Fruit fly (Drosophila melanogaster): ENCODE results near the gene CG13033.

Gene CG13033

DNA sequence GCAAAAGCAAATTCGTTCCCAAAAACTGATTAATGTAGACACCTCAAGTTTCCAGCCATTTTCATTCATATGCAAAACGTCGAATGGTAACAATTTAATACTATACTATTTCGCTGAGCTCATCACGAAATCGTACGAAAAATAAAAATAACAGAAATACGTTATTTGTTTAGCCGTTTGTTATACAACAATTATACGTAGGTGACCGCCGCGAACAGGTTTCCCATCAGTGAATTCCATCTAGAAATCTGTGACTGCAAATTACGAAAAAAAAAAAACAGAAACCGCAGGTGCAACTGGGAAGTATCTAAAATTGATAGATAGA lies 26.3 kb upstream of the CG13033 start:
- no peak for TF ChIP-seq N (GFP tag; optimal IDR thresholded peaks at IDR 0.05)
- TF ChIP-seq CrebA (GFP tag; optimal IDR thresholded peaks at IDR 0.05; ENCODE audit: borderline replicate concordance) = no peak
- no peak for TF ChIP-seq h (GFP tag; optimal IDR thresholded peaks at IDR 0.05)
- no peak for TF ChIP-seq Dfd (GFP tag; optimal IDR thresholded peaks at IDR 0.05)
- TF ChIP-seq pan (optimal IDR thresholded peaks at IDR 0.05) = no peak
- no peak for TF ChIP-seq rgr (GFP tag; optimal IDR thresholded peaks at IDR 0.05)
- TF ChIP-seq Abd-B (GFP tag; optimal IDR thresholded peaks at IDR 0.05) = no peak
- no peak for TF ChIP-seq Dif (GFP tag; optimal IDR thresholded peaks at IDR 0.05; ENCODE audit: partially characterized antibody)
- TF ChIP-seq sage (GFP tag; optimal IDR thresholded peaks at IDR 0.05) = no peak
- no peak for TF ChIP-seq HLH106 (tag; optimal IDR thresholded peaks at IDR 0.05)
- no peak for TF ChIP-seq psq (GFP tag; optimal IDR thresholded peaks at IDR 0.05)
- TF ChIP-seq tai (GFP tag; optimal IDR thresholded peaks at IDR 0.05) = no peak
- no peak for TF ChIP-seq Hr78 (GFP tag; optimal IDR thresholded peaks at IDR 0.05)
- no peak for TF ChIP-seq usp (GFP tag; optimal IDR thresholded peaks at IDR 0.05)
- no peak for TF ChIP-seq woc (GFP tag; optimal IDR thresholded peaks at IDR 0.05)
- no peak for TF ChIP-seq Jra (GFP tag; optimal IDR thresholded peaks at IDR 0.05)
- no peak for TF ChIP-seq Rel (GFP tag; optimal IDR thresholded peaks at IDR 0.05)
- TF ChIP-seq Rel (tag; optimal IDR thresholded peaks at IDR 0.05) = no peak

DNA sequence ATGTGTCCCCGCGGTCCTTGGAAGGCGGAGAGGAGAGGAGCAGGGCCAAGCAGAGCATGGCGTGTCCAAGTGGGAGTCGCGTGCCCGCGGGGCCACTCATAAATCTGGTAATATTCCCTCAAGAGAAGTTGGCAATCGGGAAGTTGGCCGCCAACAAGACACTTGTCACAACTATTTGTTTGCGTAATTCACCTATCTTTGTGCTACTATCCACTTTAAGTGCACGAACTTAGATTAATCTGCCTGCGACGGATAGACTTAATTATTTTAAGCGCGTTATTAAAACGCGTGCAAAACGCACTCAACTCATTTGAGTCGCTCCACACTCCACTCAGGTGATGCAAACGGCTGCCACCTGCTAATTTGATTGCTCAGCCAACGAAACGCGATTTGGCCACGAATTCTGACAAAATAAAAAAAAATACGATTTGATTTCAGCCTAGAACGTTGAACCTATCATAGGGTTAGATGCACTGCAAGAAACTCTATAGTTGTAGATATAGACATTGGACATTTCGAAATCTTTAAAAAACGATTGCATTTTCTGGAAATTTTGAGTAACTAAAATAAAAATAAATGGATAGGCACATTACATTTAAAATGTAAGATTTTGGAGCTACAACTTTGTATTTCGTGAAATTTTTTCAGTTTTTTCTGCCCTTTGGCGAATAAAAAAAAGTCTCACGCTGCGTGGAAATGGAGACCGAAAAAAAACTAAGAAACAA lies 25.7 kb upstream of the CG13033 start:
- TF ChIP-seq ey (GFP tag; optimal IDR thresholded peaks at IDR 0.05) = no peak
- no peak for TF ChIP-seq br (GFP tag; optimal IDR thresholded peaks at IDR 0.05)
- TF ChIP-seq CG9705 (GFP tag; optimal IDR thresholded peaks at IDR 0.05) = no peak
- no peak for TF ChIP-seq dmrt93B (GFP tag; optimal IDR thresholded peaks at IDR 0.05)
- no peak for TF ChIP-seq Rel (GFP tag; optimal IDR thresholded peaks at IDR 0.05)
- TF ChIP-seq Rel (tag; optimal IDR thresholded peaks at IDR 0.05) = no peak
- no peak for TF ChIP-seq Dif (GFP tag; optimal IDR thresholded peaks at IDR 0.05; ENCODE audit: partially characterized antibody)
- TF ChIP-seq Sp1 (GFP tag; optimal IDR thresholded peaks at IDR 0.05) = no peak
- TF ChIP-seq rgr (GFP tag; optimal IDR thresholded peaks at IDR 0.05) = no peak
- no peak for TF ChIP-seq sv (GFP tag; optimal IDR thresholded peaks at IDR 0.05)
- TF ChIP-seq Myc (optimal IDR thresholded peaks at IDR 0.05) = no peak

DNA sequence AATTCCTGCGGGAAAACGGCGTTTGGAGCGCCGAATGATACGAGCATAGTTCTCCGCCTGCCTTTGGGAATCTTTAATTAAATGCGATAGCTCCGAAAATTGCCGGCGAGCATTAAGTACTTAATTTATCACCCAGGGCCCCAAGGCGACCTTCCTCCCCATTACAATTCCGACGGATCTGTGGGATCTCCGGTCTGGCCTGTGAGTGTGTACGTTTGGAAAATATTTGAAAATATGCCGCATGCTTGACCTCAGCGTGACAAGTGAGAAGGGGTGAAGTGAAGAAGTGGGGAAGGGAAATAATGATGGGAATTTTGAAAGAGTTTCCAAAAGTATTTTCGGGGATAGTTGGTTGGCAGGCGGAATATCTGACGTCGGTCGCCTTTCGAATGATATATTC lies 24.0 kb upstream of the CG13033 start:
- TF ChIP-seq Hnf4 (GFP tag; optimal IDR thresholded peaks at IDR 0.05) (no peak), Mio (GFP tag; optimal IDR thresholded peaks at IDR 0.05) (no peak), dl (GFP tag; optimal IDR thresholded peaks at IDR 0.05; ENCODE audit: insufficient read depth in 1 of 2, partially characterized antibody in 2 of 2) (no peak), Hr83 (GFP tag; optimal IDR thresholded peaks at IDR 0.05; ENCODE audit: poor library complexity, severe bottlenecking) (no peak), Abd-B (GFP tag; optimal IDR thresholded peaks at IDR 0.05) (no peak), Dfd (GFP tag; optimal IDR thresholded peaks at IDR 0.05) (no peak)

DNA sequence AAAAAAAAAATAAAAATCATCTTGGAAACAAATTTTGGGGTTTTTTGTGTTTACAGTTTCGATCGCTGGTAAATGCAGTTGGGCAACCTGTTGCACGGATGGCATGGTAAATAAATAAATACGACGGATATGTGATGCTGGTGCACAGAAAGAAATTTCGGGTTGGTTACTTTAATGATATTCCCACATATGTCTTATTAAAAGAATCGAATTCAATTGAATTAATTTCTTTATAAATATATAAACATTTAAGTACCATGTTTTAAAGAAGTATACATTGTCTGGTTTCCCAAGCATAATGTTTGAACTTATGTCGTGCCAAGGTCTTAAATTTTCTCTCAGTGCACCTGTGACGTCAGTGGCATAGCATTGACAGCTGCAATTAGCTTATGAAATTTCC lies 22.1 kb upstream of the CG13033 start:
- TF ChIP-seq sv (GFP tag; optimal IDR thresholded peaks at IDR 0.05) (peak; percentile 14), dsf (GFP tag; optimal IDR thresholded peaks at IDR 0.05; ENCODE audit: borderline replicate concordance) (no peak)

DNA sequence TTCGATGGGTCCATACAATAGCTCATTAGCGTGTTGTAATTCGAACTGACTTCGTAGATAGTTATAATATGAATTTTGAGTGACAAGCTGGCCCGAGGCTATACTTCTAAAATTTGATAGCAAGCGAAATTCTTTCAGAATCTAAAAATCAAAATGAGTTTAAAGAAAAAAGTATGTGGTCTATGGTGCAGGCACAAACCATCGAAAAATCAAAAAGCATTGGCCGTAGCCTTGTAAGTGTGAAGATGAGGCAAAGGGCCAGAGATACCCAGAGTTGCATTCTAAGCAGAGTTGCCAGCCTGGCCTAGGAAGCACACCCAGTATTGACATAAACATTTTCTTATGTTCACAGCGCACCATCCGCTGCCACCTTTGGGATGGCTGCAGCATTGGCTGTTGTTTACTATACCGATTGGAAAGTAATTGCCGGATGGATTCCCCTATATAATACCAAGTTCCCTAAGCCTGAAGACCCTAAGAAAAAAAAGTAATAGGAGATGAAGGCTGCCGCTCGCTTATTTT lies 21.3 kb upstream of the CG13033 start, which contains the start of gene UQCR-6.4L:
Gene UQCR-6.4L (plus strand): TSS at position 51 of the 522 bp plus-strand sequence.
- TF ChIP-seq Myc (optimal IDR thresholded peaks at IDR 0.05) (no peak), OdsH (GFP tag; optimal IDR thresholded peaks at IDR 0.05) (no peak), CG32264 (GFP tag; optimal IDR thresholded peaks at IDR 0.05) (no peak), h (GFP tag; optimal IDR thresholded peaks at IDR 0.05) (no peak), lola (GFP tag; optimal IDR thresholded peaks at IDR 0.05) (no peak), pan (optimal IDR thresholded peaks at IDR 0.05) (no peak), Rel (GFP tag; optimal IDR thresholded peaks at IDR 0.05) (no peak), Rel (tag; optimal IDR thresholded peaks at IDR 0.05) (no peak), Dfd (GFP tag; optimal IDR thresholded peaks at IDR 0.05) (no peak), Hr78 (GFP tag; optimal IDR thresholded peaks at IDR 0.05) (no peak), rgr (GFP tag; optimal IDR thresholded peaks at IDR 0.05) (no peak), ey (GFP tag; optimal IDR thresholded peaks at IDR 0.05) (no peak), Dif (GFP tag; optimal IDR thresholded peaks at IDR 0.05; ENCODE audit: partially characterized antibody) (no peak), Sp1 (GFP tag; optimal IDR thresholded peaks at IDR 0.05) (no peak), N (GFP tag; optimal IDR thresholded peaks at IDR 0.05) (no peak), fru (GFP tag; optimal IDR thresholded peaks at IDR 0.05) (no peak), sv (GFP tag; optimal IDR thresholded peaks at IDR 0.05) (no peak)

All from whole organism, wandering third instar larva.